Worm (Caenorhabditis elegans) whole organism, L1 larva: Measurements from ENCODE around the gene cng-3.

Source experiments
- C16A3.4 ChIP-seq: fragments of 150-350 bp; optimal IDR thresholded peaks from 2 replicates; lab custom pipeline; 2014; ENCODE audit warnings: missing biosample characterization, missing genetic modification characterization
- C34B4.2 ChIP-seq: sonication (generic microtip); optimal IDR thresholded peaks from 2 replicates; lab custom pipeline; 2017; ENCODE audit warnings: mild to moderate bottlenecking, missing genetic modification characterization, missing compliant biosample characterization
- F16B12.6 ChIP-seq: fragments of 150-350 bp; optimal IDR thresholded peaks from 2 replicates; lab custom pipeline; 2014; ENCODE audit warnings: missing biosample characterization, missing genetic modification characterization
- Y116A8C.19 ChIP-seq: sonication (generic microtip); optimal IDR thresholded peaks from 2 replicates; lab custom pipeline; 2016; ENCODE audit warnings: missing compliant biosample characterization, missing genetic modification characterization, borderline replicate concordance
- alr-1 ChIP-seq: fragments of 200-800 bp; sonication (Bioruptor generic); optimal IDR thresholded peaks from 2 replicates; lab custom pipeline; 2018; ENCODE audit warnings: borderline replicate concordance, mild to moderate bottlenecking, missing genetic modification characterization, missing compliant biosample characterization
- ceh-82 ChIP-seq, 3 experiments: fragments of 150-350 bp in 1 of 3; sonication (generic microtip) in 2 of 3; optimal IDR thresholded peaks; 2 replicates each; lab custom pipeline; 2014 to 2017; ENCODE audit warnings: missing biosample characterization in 3 of 3, missing genetic modification characterization in 3 of 3
- ces-1 ChIP-seq: fragments of 150-350 bp; optimal IDR thresholded peaks from 2 replicates; lab custom pipeline; 2014; ENCODE audit warnings: missing biosample characterization, missing genetic modification reagents, missing genetic modification characterization
- dpl-1 ChIP-seq, 3 experiments: fragments of 150-350 bp in 2 of 3; sonication (generic microtip) in 1 of 3; optimal IDR thresholded peaks; 2 replicates each; lab custom pipeline; 2014 to 2017; ENCODE audit warnings: missing biosample characterization in 3 of 3, missing genetic modification characterization in 3 of 3, missing genetic modification reagents in 3 of 3
- dsc-1 ChIP-seq: sonication (generic microtip); optimal IDR thresholded peaks from 2 replicates; lab custom pipeline; 2016; ENCODE audit warnings: mild to moderate bottlenecking, missing genetic modification characterization, missing compliant biosample characterization
- efl-1 ChIP-seq, 4 experiments: fragments of 150-350 bp; optimal IDR thresholded peaks in 3 of 4; peaks in 1 of 4; 1 replicate in 1 of 4; 2 replicates in 3 of 4; lab custom pipeline; 2014; ENCODE audit warnings: missing biosample characterization in 2 of 4, missing genetic modification characterization in 2 of 4, missing genetic modification reagents in 2 of 4
- efl-3 ChIP-seq: fragments of 200-800 bp; sonication (Bioruptor generic); optimal IDR thresholded peaks from 2 replicates; lab custom pipeline; 2018; ENCODE audit warnings: mild to moderate bottlenecking, missing genetic modification characterization, missing compliant biosample characterization
- elt-2 ChIP-seq: sonication (generic microtip); optimal IDR thresholded peaks from 2 replicates; lab custom pipeline; 2016; ENCODE audit warnings: missing genetic modification characterization, mild to moderate bottlenecking, inconsistent platforms, missing compliant biosample characterization, missing genetic modification reagents
- fkh-4 ChIP-seq: sonication (generic microtip); optimal IDR thresholded peaks from 2 replicates; lab custom pipeline; 2016; ENCODE audit warnings: missing compliant biosample characterization, missing genetic modification characterization, borderline replicate concordance
- fos-1 ChIP-seq: fragments of 150-350 bp; optimal IDR thresholded peaks from 2 replicates; lab custom pipeline; 2014; ENCODE audit warnings: missing biosample characterization, missing genetic modification characterization
- grh-1 ChIP-seq: fragments of 200-800 bp; sonication (Bioruptor generic); IDR thresholded peaks from 2 replicates; pipeline ENCODE4 v1.3.6; 2022; ENCODE audit warnings: missing genetic modification reagents, missing genetic modification characterization, missing compliant biosample characterization
- hlh-4 ChIP-seq: sonication (generic microtip); optimal IDR thresholded peaks from 2 replicates; lab custom pipeline; 2016; ENCODE audit warnings: mild to moderate bottlenecking, missing genetic modification characterization, missing compliant biosample characterization
- hpl-2 ChIP-seq: fragments of 150-350 bp; optimal IDR thresholded peaks from 2 replicates; lab custom pipeline; 2014; ENCODE audit warnings: missing biosample characterization, missing genetic modification reagents, missing genetic modification characterization
- isw-1 ChIP-seq: fragments of 200-800 bp; sonication (Bioruptor generic); IDR thresholded peaks from 2 replicates; pipeline ENCODE4 v1.3.6; 2022; ENCODE audit warnings: missing genetic modification characterization, missing compliant biosample characterization
- lin-14 ChIP-seq: fragments of 200-800 bp; sonication (Bioruptor generic); optimal IDR thresholded peaks from 2 replicates; lab custom pipeline; 2018; ENCODE audit warnings: mild to moderate bottlenecking, missing genetic modification characterization, moderate library complexity, missing compliant biosample characterization
- lin-15B ChIP-seq: fragments of 150-350 bp; sonication (generic microtip); optimal IDR thresholded peaks from 3 replicates; lab custom pipeline; 2014; ENCODE audit warnings: missing biosample characterization, missing genetic modification characterization
- lin-35 ChIP-seq, 2 experiments: fragments of 150-350 bp; optimal IDR thresholded peaks; 2 replicates each; lab custom pipeline; 2014; ENCODE audit warnings: missing biosample characterization in 2 of 2, missing genetic modification characterization in 2 of 2, missing genetic modification reagents in 2 of 2
- lin-39 ChIP-seq: fragments of 150-350 bp; optimal IDR thresholded peaks from 2 replicates; lab custom pipeline; 2014; ENCODE audit warnings: missing biosample characterization, missing genetic modification reagents, missing genetic modification characterization
- lsy-2 ChIP-seq, 2 experiments: fragments of 150-350 bp; optimal IDR thresholded peaks; 2 replicates each; lab custom pipeline; 2014; ENCODE audit warnings: missing biosample characterization in 2 of 2, missing genetic modification characterization in 2 of 2
- mab-9 ChIP-seq: fragments of 200-800 bp; sonication (Bioruptor generic); IDR thresholded peaks from 2 replicates; pipeline ENCODE4 v1.3.6; 2022; ENCODE audit warnings: missing genetic modification reagents, missing genetic modification characterization, missing compliant biosample characterization
- mef-2 ChIP-seq: fragments of 150-350 bp; optimal IDR thresholded peaks from 2 replicates; lab custom pipeline; 2014; ENCODE audit warnings: missing biosample characterization, missing genetic modification characterization
- nhr-12 ChIP-seq: sonication (generic microtip); optimal IDR thresholded peaks from 2 replicates; lab custom pipeline; 2017; ENCODE audit warnings: missing biosample characterization, missing genetic modification characterization
- nhr-237 ChIP-seq: fragments of 150-350 bp; optimal IDR thresholded peaks from 2 replicates; lab custom pipeline; 2014; ENCODE audit warnings: missing biosample characterization, missing genetic modification characterization
- nhr-28 ChIP-seq: fragments of 150-350 bp; optimal IDR thresholded peaks from 2 replicates; lab custom pipeline; 2014; ENCODE audit warnings: missing biosample characterization, missing genetic modification characterization
- nhr-47 ChIP-seq: sonication (generic microtip); optimal IDR thresholded peaks from 2 replicates; lab custom pipeline; 2016; ENCODE audit warnings: mild to moderate bottlenecking, missing genetic modification characterization, moderate library complexity, missing compliant biosample characterization
- nhr-84 ChIP-seq: sonication (generic microtip); optimal IDR thresholded peaks from 2 replicates; lab custom pipeline; 2017; ENCODE audit warnings: missing biosample characterization, missing genetic modification characterization
- nhr-90 ChIP-seq: sonication (generic microtip); optimal IDR thresholded peaks from 2 replicates; lab custom pipeline; 2016; ENCODE audit warnings: mild to moderate bottlenecking, missing genetic modification characterization, missing compliant biosample characterization; ENCODE audit not compliant: poor library complexity
- pag-3 ChIP-seq: sonication (generic microtip); optimal IDR thresholded peaks from 2 replicates; lab custom pipeline; 2017; ENCODE audit warnings: missing genetic modification characterization, mild to moderate bottlenecking, missing compliant biosample characterization, antibody characterized with exemption, borderline replicate concordance; ENCODE audit not compliant: insufficient read depth
- rnt-1 ChIP-seq: sonication (generic microtip); optimal IDR thresholded peaks from 2 replicates; lab custom pipeline; 2016; ENCODE audit warnings: mild to moderate bottlenecking, missing genetic modification characterization, moderate library complexity, missing compliant biosample characterization
- skn-1 ChIP-seq: fragments of 150-350 bp; optimal IDR thresholded peaks from 2 replicates; lab custom pipeline; 2014; ENCODE audit warnings: missing biosample characterization, missing genetic modification characterization
- snpc-4 ChIP-seq: fragments of 150-350 bp; optimal IDR thresholded peaks from 2 replicates; lab custom pipeline; 2014; ENCODE audit warnings: missing biosample characterization, missing genetic modification characterization
- snu-23 ChIP-seq: sonication (generic microtip); optimal IDR thresholded peaks from 2 replicates; lab custom pipeline; 2016; ENCODE audit warnings: missing genetic modification characterization, missing compliant biosample characterization
- unc-30 ChIP-seq: sonication (generic microtip); optimal IDR thresholded peaks from 2 replicates; lab custom pipeline; 2017; ENCODE audit warnings: missing biosample characterization, missing genetic modification characterization
- unc-86 ChIP-seq: sonication (generic microtip); optimal IDR thresholded peaks from 2 replicates; lab custom pipeline; 2016; ENCODE audit warnings: missing genetic modification characterization, missing compliant biosample characterization
- vab-15 ChIP-seq: sonication (generic microtip); optimal IDR thresholded peaks from 2 replicates; lab custom pipeline; 2017; ENCODE audit warnings: missing genotype, mild to moderate bottlenecking, missing genetic modification characterization, missing compliant biosample characterization
- xbp-1 ChIP-seq: sonication (generic microtip); optimal IDR thresholded peaks from 2 replicates; lab custom pipeline; 2016; ENCODE audit warnings: missing genetic modification characterization, missing compliant biosample characterization
- zag-1 ChIP-seq: fragments of 150-350 bp; optimal IDR thresholded peaks from 2 replicates; lab custom pipeline; 2014; ENCODE audit warnings: missing biosample characterization, missing genetic modification characterization
- zip-4 ChIP-seq: fragments of 200-800 bp; sonication (Bioruptor generic); optimal IDR thresholded peaks from 2 replicates; lab custom pipeline; 2018; ENCODE audit warnings: mild to moderate bottlenecking, missing genetic modification characterization, moderate library complexity, missing compliant biosample characterization
- ztf-11 ChIP-seq, 2 experiments: sonication (generic microtip); optimal IDR thresholded peaks; 2 replicates each; lab custom pipeline; 2016 to 2017; ENCODE audit warnings: missing genetic modification characterization in 2 of 2, missing biosample characterization in 1 of 2, missing compliant biosample characterization in 1 of 2
- ztf-4 ChIP-seq: fragments of 150-350 bp; optimal IDR thresholded peaks from 2 replicates; lab custom pipeline; 2014; ENCODE audit warnings: missing biosample characterization, missing genetic modification characterization

cng-3 gene

ce11 chrIV:9513360-9513777, 32.5 kb upstream of the cng-3 start (continued):
- no peak for TF ChIP-seq zip-4 (GFP tag; lab: Kevin White, UChicago)
- no peak for TF ChIP-seq lin-39 (tag; lab: Kevin White, UChicago)
- no peak for TF ChIP-seq mef-2 (tag; lab: Kevin White, UChicago)
- TF ChIP-seq lin-15B (tag; lab: Kevin White, UChicago), result no peak
- TF ChIP-seq dpl-1 (GFP tag; optimal IDR thresholded peaks at IDR 0.05; lab: Kevin White, UChicago), result peak in 2 of 3 experiments; percentile 33 to 37
- TF ChIP-seq ceh-82 (tag; optimal IDR thresholded peaks at IDR 0.05; lab: Kevin White, UChicago), result no peak
- no peak for TF ChIP-seq nhr-237 (tag; lab: Kevin White, UChicago)
- peak; percentile 45 for TF ChIP-seq nhr-90 (tag; lab: Kevin White, UChicago)
- no peak for TF ChIP-seq efl-3 (GFP tag; lab: Kevin White, UChicago)
- TF ChIP-seq lsy-2 (tag; optimal IDR thresholded peaks at IDR 0.05; lab: Kevin White, UChicago), result peak; percentile 48 to 63
- no peak for TF ChIP-seq zag-1 (tag; lab: Kevin White, UChicago)
- no peak for TF ChIP-seq C34B4.2 (tag; lab: Kevin White, UChicago)
- TF ChIP-seq C16A3.4 (tag; lab: Kevin White, UChicago), result peak; percentile 41
- no peak for TF ChIP-seq ztf-11 (tag; optimal IDR thresholded peaks at IDR 0.05; lab: Kevin White, UChicago)
- no peak for TF ChIP-seq fkh-4 (tag; lab: Kevin White, UChicago)
- TF ChIP-seq pag-3 (tag; lab: Kevin White, UChicago), result no peak
- no peak for TF ChIP-seq skn-1 (tag; lab: Kevin White, UChicago)
- TF ChIP-seq nhr-28 (tag; lab: Kevin White, UChicago), result no peak
- TF ChIP-seq snu-23 (GFP tag; lab: Kevin White, UChicago), result peak; percentile 57
- no peak for TF ChIP-seq alr-1
- peak; percentile 40 for TF ChIP-seq nhr-47 (tag; lab: Kevin White, UChicago)
- TF ChIP-seq, all 84 proteins: peak for 29

ce11 chrIV:9512836-9513235, 32.0 kb upstream of the cng-3 start, which contains the start of gene C33A12.3:
Gene C33A12.3 (minus strand): TSS chrIV:9513002.
- no peak for TF ChIP-seq rnt-1 (tag; lab: Kevin White, UChicago)
- TF ChIP-seq dsc-1 (tag; lab: Kevin White, UChicago), result no peak
- TF ChIP-seq efl-1 (optimal IDR thresholded peaks at IDR 0.05; lab: Kevin White, UChicago), result no peak
- peak in 1 of 2 experiments; percentile 88 for TF ChIP-seq efl-1 (GFP tag; optimal IDR thresholded peaks at IDR 0.05 in 1 of 2; lab: Kevin White, UChicago)
- peak; percentile 51 for TF ChIP-seq alr-1
- TF ChIP-seq lin-35 (GFP tag; optimal IDR thresholded peaks at IDR 0.05; lab: Kevin White, UChicago), result peak in 1 of 2 experiments; percentile 8

DNA sequence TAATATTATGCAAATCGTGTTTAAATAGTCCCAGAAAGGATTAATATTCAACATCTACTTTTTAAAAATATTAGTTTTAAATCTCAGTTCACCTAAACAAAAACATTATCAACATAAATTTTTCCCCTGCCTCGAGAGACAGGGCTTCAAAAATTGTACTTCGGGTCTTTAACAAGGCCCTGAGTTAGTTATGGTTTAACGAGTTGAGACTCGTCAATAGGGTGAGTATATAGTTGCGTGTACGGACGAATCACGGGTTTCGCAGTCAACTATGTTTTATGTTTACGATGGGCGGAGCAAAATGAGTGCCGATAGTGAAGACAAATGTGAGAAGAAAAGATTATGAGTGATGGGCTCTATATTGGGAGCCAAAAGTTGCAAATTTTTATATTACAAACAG, 30.8 kb upstream of the cng-3 start:
- TF ChIP-seq elt-2 (tag; lab: Kevin White, UChicago) (peak; percentile 55), ceh-82 (tag; optimal IDR thresholded peaks at IDR 0.05; lab: Kevin White, UChicago) (peak in 2 of 3 experiments; percentile 3 to 14), efl-1 (optimal IDR thresholded peaks at IDR 0.05; lab: Kevin White, UChicago) (no peak), efl-1 (GFP tag; optimal IDR thresholded peaks at IDR 0.05 in 1 of 2; lab: Kevin White, UChicago) (peak in 1 of 2 experiments; percentile 79), nhr-28 (tag; lab: Kevin White, UChicago) (no peak), efl-3 (GFP tag; lab: Kevin White, UChicago) (no peak), rnt-1 (tag; lab: Kevin White, UChicago) (peak; percentile 15), ces-1 (GFP tag; lab: Kevin White, UChicago) (no peak), vab-15 (tag; lab: Kevin White, UChicago) (no peak), unc-86 (tag; lab: Kevin White, UChicago) (no peak), xbp-1 (tag; lab: Kevin White, UChicago) (no peak)

- TF ChIP-seq elt-2 (tag; lab: Kevin White, UChicago), result no peak
- peak in 1 of 2 experiments; percentile 84 for TF ChIP-seq ztf-11 (tag; optimal IDR thresholded peaks at IDR 0.05; lab: Kevin White, UChicago)
- no peak for TF ChIP-seq nhr-12 (tag; lab: Kevin White, UChicago)
- peak; percentile 99 for TF ChIP-seq snpc-4
- peak; percentile 89 for TF ChIP-seq lin-14
- no peak for TF ChIP-seq pag-3 (tag; lab: Kevin White, UChicago)
- peak; percentile 63 for TF ChIP-seq zip-4 (GFP tag; lab: Kevin White, UChicago)
- TF ChIP-seq Y116A8C.19 (tag; lab: Kevin White, UChicago), result no peak
- peak; percentile 64 for TF ChIP-seq F16B12.6 (tag; lab: Kevin White, UChicago)
- TF ChIP-seq fos-1 (tag; lab: Kevin White, UChicago), result peak; percentile 63
- peak; percentile 80 for TF ChIP-seq mab-9
- no peak for TF ChIP-seq hlh-4 (tag; lab: Kevin White, UChicago)
- peak; percentile 49 for TF ChIP-seq isw-1 (GFP tag; lab: Robert Waterston, UW)
- peak; percentile 91 for TF ChIP-seq xbp-1 (tag; lab: Kevin White, UChicago)
- TF ChIP-seq unc-30, result no peak
- peak; percentile 82 for TF ChIP-seq unc-86 (tag; lab: Kevin White, UChicago)
- TF ChIP-seq grh-1 (GFP tag; lab: Robert Waterston, UW), result peak; percentile 81
- TF ChIP-seq ztf-4, result peak; percentile 60
- no peak for TF ChIP-seq hpl-2
- no peak for TF ChIP-seq nhr-84 (tag; lab: Kevin White, UChicago)
These were observed 30.4 kb upstream of the cng-3 start for ce11 chrIV:9511221-9511638.
